Worm (Caenorhabditis elegans) whole organism, L2 larva: ENCODE data around the gene F26G1.10.

Experiments used
- C34F6.9 ChIP-seq: fragments of 150-350 bp; optimal IDR thresholded peaks from 2 replicates; lab custom pipeline; 2014; ENCODE audit warnings: missing biosample characterization, missing genetic modification characterization
- R02D3.7 ChIP-seq: fragments of 150-350 bp; optimal IDR thresholded peaks from 2 replicates; lab custom pipeline; 2014; ENCODE audit warnings: missing biosample characterization, missing genetic modification characterization
- Y55F3AM.14 ChIP-seq: fragments of 200-800 bp; sonication (Bioruptor generic); optimal IDR thresholded peaks from 2 replicates; lab custom pipeline; 2018; ENCODE audit warnings: mild to moderate bottlenecking, missing genetic modification characterization, missing compliant biosample characterization
- ZK546.5 ChIP-seq: sonication (generic microtip); optimal IDR thresholded peaks from 2 replicates; lab custom pipeline; 2017; ENCODE audit warnings: missing biosample characterization, missing genetic modification characterization
- alr-1 ChIP-seq: fragments of 150-350 bp; optimal IDR thresholded peaks from 2 replicates; lab custom pipeline; 2014; ENCODE audit warnings: missing biosample characterization, missing genetic modification characterization
- aly-2 ChIP-seq: fragments of 150-350 bp; optimal IDR thresholded peaks from 2 replicates; lab custom pipeline; 2014; ENCODE audit warnings: missing biosample characterization, missing genetic modification characterization
- ama-1 ChIP-seq: fragments of 150-350 bp; optimal IDR thresholded peaks from 2 replicates; lab custom pipeline; 2018; ENCODE audit warnings: inconsistent platforms
- blmp-1 ChIP-seq: sonication (generic microtip); optimal IDR thresholded peaks from 2 replicates; lab custom pipeline; 2017; ENCODE audit warnings: missing genetic modification characterization, mild to moderate bottlenecking, missing compliant biosample characterization, antibody characterized with exemption, moderate library complexity; ENCODE audit not compliant: insufficient read depth
- ceh-16 ChIP-seq: fragments of 150-350 bp; optimal IDR thresholded peaks from 2 replicates; lab custom pipeline; 2014; ENCODE audit warnings: missing biosample characterization, missing genetic modification characterization
- ceh-82 ChIP-seq: fragments of 150-350 bp; optimal IDR thresholded peaks from 2 replicates; lab custom pipeline; 2014; ENCODE audit warnings: missing biosample characterization, missing genetic modification characterization
- crh-2 ChIP-seq: sonication (generic microtip); optimal IDR thresholded peaks from 2 replicates; lab custom pipeline; 2017; ENCODE audit warnings: missing biosample characterization, missing genetic modification characterization
- dmd-4 ChIP-seq: sonication (generic microtip); optimal IDR thresholded peaks from 2 replicates; lab custom pipeline; 2017; ENCODE audit warnings: missing biosample characterization, missing genetic modification characterization
- egl-27 ChIP-seq: sonication (generic microtip); optimal IDR thresholded peaks from 3 replicates; lab custom pipeline; 2017; ENCODE audit warnings: missing biosample characterization, missing genetic modification reagents, missing genetic modification characterization
- elt-1 ChIP-seq: fragments of 150-350 bp; optimal IDR thresholded peaks from 2 replicates; lab custom pipeline; 2014; ENCODE audit warnings: missing biosample characterization, missing genetic modification characterization
- elt-3 ChIP-seq: sonication (generic microtip); optimal IDR thresholded peaks from 2 replicates; lab custom pipeline; 2017; ENCODE audit warnings: missing biosample characterization, missing genetic modification characterization
- fos-1 ChIP-seq: fragments of 150-350 bp; optimal IDR thresholded peaks from 2 replicates; lab custom pipeline; 2014; ENCODE audit warnings: missing biosample characterization, missing genetic modification characterization
- gmeb-1 ChIP-seq: fragments of 150-350 bp; optimal IDR thresholded peaks from 2 replicates; lab custom pipeline; 2014; ENCODE audit warnings: missing biosample characterization, missing genetic modification characterization
- lin-11 ChIP-seq: fragments of 150-350 bp; sonication (generic microtip); optimal IDR thresholded peaks from 2 replicates; lab custom pipeline; 2014; ENCODE audit warnings: missing biosample characterization, missing genetic modification characterization, inconsistent platforms, mixed read lengths
- lin-39 ChIP-seq: fragments of 150-350 bp; optimal IDR thresholded peaks from 2 replicates; lab custom pipeline; 2014; ENCODE audit warnings: missing biosample characterization, missing genetic modification reagents, missing genetic modification characterization
- mab-5 ChIP-seq: fragments of 150-350 bp; optimal IDR thresholded peaks from 2 replicates; lab custom pipeline; 2014; ENCODE audit warnings: missing biosample characterization, missing genetic modification characterization
- mbf-1 ChIP-seq: sonication (generic microtip); optimal IDR thresholded peaks from 2 replicates; lab custom pipeline; 2017; ENCODE audit warnings: missing biosample characterization, missing genetic modification characterization
- mdl-1 ChIP-seq, 2 experiments: fragments of 150-350 bp in 1 of 2; sonication (generic microtip) in 1 of 2; optimal IDR thresholded peaks; 2 replicates each; lab custom pipeline; 2017; ENCODE audit warnings: missing biosample characterization in 2 of 2, missing genetic modification characterization in 2 of 2
- nhr-10 ChIP-seq: sonication (generic microtip); optimal IDR thresholded peaks from 2 replicates; lab custom pipeline; 2017; ENCODE audit warnings: missing biosample characterization, missing genetic modification characterization
- nhr-11 ChIP-seq: fragments of 150-350 bp; optimal IDR thresholded peaks from 2 replicates; lab custom pipeline; 2014; ENCODE audit warnings: missing biosample characterization, missing genetic modification characterization
- nhr-12 ChIP-seq: fragments of 150-350 bp; optimal IDR thresholded peaks from 2 replicates; lab custom pipeline; 2014; ENCODE audit warnings: missing biosample characterization, missing genetic modification characterization
- nhr-129 ChIP-seq: fragments of 150-350 bp; optimal IDR thresholded peaks from 2 replicates; lab custom pipeline; 2014; ENCODE audit warnings: missing biosample characterization, missing genetic modification characterization
- nhr-21 ChIP-seq: fragments of 150-350 bp; optimal IDR thresholded peaks from 2 replicates; lab custom pipeline; 2014; ENCODE audit warnings: missing biosample characterization, missing genetic modification characterization
- nhr-23 ChIP-seq: fragments of 150-350 bp; optimal IDR thresholded peaks from 2 replicates; lab custom pipeline; 2014; ENCODE audit warnings: missing biosample characterization, missing genetic modification reagents, missing genetic modification characterization
- nhr-237 ChIP-seq: fragments of 150-350 bp; optimal IDR thresholded peaks from 2 replicates; lab custom pipeline; 2014; ENCODE audit warnings: missing biosample characterization, missing genetic modification characterization
- nhr-25 ChIP-seq: fragments of 150-350 bp; sonication (generic microtip); optimal IDR thresholded peaks from 3 replicates; lab custom pipeline; 2014; ENCODE audit warnings: missing biosample characterization, missing genetic modification characterization
- nhr-6 ChIP-seq: fragments of 150-350 bp; optimal IDR thresholded peaks from 2 replicates; lab custom pipeline; 2014; ENCODE audit warnings: missing biosample characterization, missing genetic modification characterization
- nhr-77 ChIP-seq: fragments of 150-350 bp; optimal IDR thresholded peaks from 2 replicates; lab custom pipeline; 2014; ENCODE audit warnings: missing biosample characterization, missing genetic modification characterization
- peb-1 ChIP-seq: fragments of 150-350 bp; optimal IDR thresholded peaks from 2 replicates; lab custom pipeline; 2014; ENCODE audit warnings: missing biosample characterization, missing genetic modification characterization
- sem-4 ChIP-seq: fragments of 150-350 bp; optimal IDR thresholded peaks from 2 replicates; lab custom pipeline; 2014; ENCODE audit warnings: missing biosample characterization, missing genetic modification reagents, missing genetic modification characterization
- skn-1 ChIP-seq: sonication (generic microtip); optimal IDR thresholded peaks from 2 replicates; lab custom pipeline; 2017; ENCODE audit warnings: missing biosample characterization, missing genetic modification characterization
- sma-3 ChIP-seq: sonication (generic microtip); optimal IDR thresholded peaks from 2 replicates; lab custom pipeline; 2016; ENCODE audit warnings: missing genetic modification reagents, missing genetic modification characterization, missing compliant biosample characterization
- snpc-4 ChIP-seq: fragments of 150-350 bp; optimal IDR thresholded peaks from 2 replicates; lab custom pipeline; 2014; ENCODE audit warnings: missing biosample characterization, missing genetic modification characterization
- unc-39 ChIP-seq: fragments of 150-350 bp; optimal IDR thresholded peaks from 2 replicates; lab custom pipeline; 2014; ENCODE audit warnings: missing biosample characterization, missing genetic modification characterization
- unc-55 ChIP-seq: fragments of 150-350 bp; sonication (generic microtip); optimal IDR thresholded peaks from 3 replicates; lab custom pipeline; 2014; ENCODE audit warnings: missing biosample characterization, missing genetic modification reagents, missing genetic modification characterization
- zag-1 ChIP-seq: fragments of 150-350 bp; optimal IDR thresholded peaks from 2 replicates; lab custom pipeline; 2014; ENCODE audit warnings: missing biosample characterization, missing genetic modification characterization
- ztf-1 ChIP-seq: fragments of 200-800 bp; sonication (Bioruptor generic); conservative IDR thresholded peaks from 2 replicates; pipeline ENCODE4 v1.3.6; 2022; ENCODE audit warnings: missing genetic modification characterization, missing compliant biosample characterization
- ztf-11 ChIP-seq: sonication (generic microtip); optimal IDR thresholded peaks from 2 replicates; lab custom pipeline; 2017; ENCODE audit warnings: missing biosample characterization, missing genetic modification characterization
- ztf-4 ChIP-seq: fragments of 150-350 bp; optimal IDR thresholded peaks from 2 replicates; lab custom pipeline; 2014; ENCODE audit warnings: missing biosample characterization, missing genetic modification characterization

F26G1.10 gene

ce11 chrII:4739984-4740462 is 34.2 kb upstream of the F26G1.10 start, which contains the start of gene eas-1 (continued):
- no peak for TF ChIP-seq mbf-1 (tag; lab: Kevin White, UChicago)
- peak; percentile 95 for TF ChIP-seq crh-2 (tag; lab: Kevin White, UChicago)
- no peak for TF ChIP-seq ceh-82 (tag; lab: Kevin White, UChicago)
- TF ChIP-seq unc-39 (tag; lab: Kevin White, UChicago) = no peak
- TF ChIP-seq nhr-6 (tag; lab: Kevin White, UChicago) = no peak
- TF ChIP-seq nhr-21 (tag; lab: Kevin White, UChicago) = peak; percentile 60
- TF ChIP-seq lin-11 (tag; lab: Kevin White, UChicago) = peak; percentile 41
- TF ChIP-seq nhr-12 (tag; lab: Kevin White, UChicago) = no peak
- no peak for TF ChIP-seq ama-1
- peak; percentile 86 for TF ChIP-seq C34F6.9 (tag; lab: Kevin White, UChicago)
- peak; percentile 27 for TF ChIP-seq ZK546.5 (tag; lab: Kevin White, UChicago)
- TF ChIP-seq blmp-1 (tag; lab: Kevin White, UChicago) = peak; percentile 14
- no peak for TF ChIP-seq peb-1 (tag; lab: Kevin White, UChicago)
- TF ChIP-seq skn-1 (tag; lab: Kevin White, UChicago) = peak; percentile 32
- TF ChIP-seq ztf-4 (tag; lab: Kevin White, UChicago) = no peak
- no peak for TF ChIP-seq nhr-77 (tag; lab: Kevin White, UChicago)
- TF ChIP-seq elt-1 (tag; lab: Kevin White, UChicago) = no peak
- TF ChIP-seq snpc-4 = peak; percentile 28
- peak; percentile 75 for TF ChIP-seq nhr-25
- no peak for TF ChIP-seq R02D3.7 (tag; lab: Kevin White, UChicago)
- TF ChIP-seq aly-2 (tag; lab: Kevin White, UChicago) = no peak
- TF ChIP-seq sma-3 (GFP tag; lab: Kevin White, UChicago) = peak; percentile 75
- TF ChIP-seq ztf-11 = no peak
- peak; percentile 40 for TF ChIP-seq fos-1 (tag; lab: Kevin White, UChicago)
- TF ChIP-seq unc-55 (GFP tag; lab: Kevin White, UChicago) = peak; percentile 84

ce11 chrII:4741527-4742187 is 32.5 kb upstream of the F26G1.10 start, which contains the start of gene acs-11:
acs-11 (plus strand) TSS chrII:4742137.
- TF ChIP-seq nhr-129 (no peak), nhr-23 (no peak), nhr-21 (tag; lab: Kevin White, UChicago) (peak; percentile 28), nhr-6 (tag; lab: Kevin White, UChicago) (peak; percentile 0), mab-5 (tag; lab: Kevin White, UChicago) (no peak), unc-39 (tag; lab: Kevin White, UChicago) (no peak), gmeb-1 (peak; percentile 4), ztf-11 (no peak), dmd-4 (tag; lab: Kevin White, UChicago) (no peak), mdl-1 (tag; optimal IDR thresholded peaks at IDR 0.05; lab: Kevin White, UChicago) (no peak), fos-1 (tag; lab: Kevin White, UChicago) (peak; percentile 69), sma-3 (GFP tag; lab: Kevin White, UChicago) (peak; percentile 11), aly-2 (tag; lab: Kevin White, UChicago) (no peak), crh-2 (tag; lab: Kevin White, UChicago) (peak; percentile 19)

- no peak for TF ChIP-seq C34F6.9 (tag; lab: Kevin White, UChicago)
- no peak for TF ChIP-seq aly-2 (tag; lab: Kevin White, UChicago)
- TF ChIP-seq nhr-12 (tag; lab: Kevin White, UChicago) = no peak
- TF ChIP-seq ceh-16 (tag; lab: Kevin White, UChicago) = no peak
- TF ChIP-seq blmp-1 (tag; lab: Kevin White, UChicago) = peak; percentile 88
- no peak for TF ChIP-seq mbf-1 (tag; lab: Kevin White, UChicago)
- no peak for TF ChIP-seq dmd-4 (tag; lab: Kevin White, UChicago)
- peak; percentile 78 for TF ChIP-seq egl-27 (tag; lab: Kevin White, UChicago)
- TF ChIP-seq Y55F3AM.14 (GFP tag; lab: Kevin White, UChicago) = no peak
- no peak for TF ChIP-seq ztf-1 (GFP tag; lab: Robert Waterston, UW)
- no peak for TF ChIP-seq skn-1 (tag; lab: Kevin White, UChicago)
- peak; percentile 39 for TF ChIP-seq fos-1 (tag; lab: Kevin White, UChicago)
- TF ChIP-seq nhr-10 (tag; lab: Kevin White, UChicago) = no peak
- TF ChIP-seq sem-4 (tag; lab: Kevin White, UChicago) = no peak
- TF ChIP-seq nhr-23 = no peak
- no peak for TF ChIP-seq ama-1
- no peak for TF ChIP-seq ztf-11
- TF ChIP-seq nhr-11 = peak; percentile 43
- TF ChIP-seq unc-55 (GFP tag; lab: Kevin White, UChicago) = no peak
- TF ChIP-seq alr-1 = no peak
- TF ChIP-seq zag-1 (tag; lab: Kevin White, UChicago) = no peak
- TF ChIP-seq nhr-237 (tag; lab: Kevin White, UChicago) = no peak
- TF ChIP-seq peb-1 (tag; lab: Kevin White, UChicago) = no peak
- peak; percentile 33 for TF ChIP-seq gmeb-1
- peak; percentile 44 for TF ChIP-seq crh-2 (tag; lab: Kevin White, UChicago)
- TF ChIP-seq ceh-82 (tag; lab: Kevin White, UChicago) = no peak
- peak; percentile 80 for TF ChIP-seq nhr-25
- no peak for TF ChIP-seq nhr-77 (tag; lab: Kevin White, UChicago)
- TF ChIP-seq nhr-6 (tag; lab: Kevin White, UChicago) = no peak
- TF ChIP-seq mdl-1 (tag; optimal IDR thresholded peaks at IDR 0.05; lab: Kevin White, UChicago) = peak in 1 of 2 experiments; percentile 2
- TF ChIP-seq ZK546.5 (tag; lab: Kevin White, UChicago) = no peak
- TF ChIP-seq sma-3 (GFP tag; lab: Kevin White, UChicago) = peak; percentile 85
- TF ChIP-seq ztf-4 (tag; lab: Kevin White, UChicago) = peak; percentile 50
- no peak for TF ChIP-seq elt-3 (tag; lab: Kevin White, UChicago)
- TF ChIP-seq mab-5 (tag; lab: Kevin White, UChicago) = no peak
- TF ChIP-seq snpc-4 = no peak
- no peak for TF ChIP-seq lin-39 (tag; lab: Kevin White, UChicago)
- TF ChIP-seq R02D3.7 (tag; lab: Kevin White, UChicago) = no peak
- TF ChIP-seq lin-11 (tag; lab: Kevin White, UChicago) = no peak
Measured at ce11 chrII:4745281-4745680, 28.9 kb upstream of the F26G1.10 start.
